Worm (Caenorhabditis elegans) whole organism, L1 larva: ENCODE measurements around the gene srbc-38.

Source experiments
- ama-1 ChIP-seq: fragments of 150-350 bp; optimal IDR thresholded peaks from 2 replicates; lab custom pipeline; 2014
- dpl-1 ChIP-seq, 3 experiments: fragments of 150-350 bp in 2 of 3; sonication (generic microtip) in 1 of 3; optimal IDR thresholded peaks; 2 replicates each; lab custom pipeline; 2014 to 2017; ENCODE audit warnings: missing biosample characterization in 3 of 3, missing genetic modification characterization in 3 of 3, missing genetic modification reagents in 3 of 3
- lir-3 ChIP-seq: sonication (generic microtip); optimal IDR thresholded peaks from 2 replicates; lab custom pipeline; 2016; ENCODE audit warnings: mild to moderate bottlenecking, missing genetic modification characterization, moderate library complexity, missing compliant biosample characterization; ENCODE audit not compliant: poor library complexity
- mef-2 ChIP-seq: fragments of 150-350 bp; optimal IDR thresholded peaks from 2 replicates; lab custom pipeline; 2014; ENCODE audit warnings: missing biosample characterization, missing genetic modification characterization
- zag-1 ChIP-seq: fragments of 150-350 bp; optimal IDR thresholded peaks from 2 replicates; lab custom pipeline; 2014; ENCODE audit warnings: missing biosample characterization, missing genetic modification characterization
- ztf-4 ChIP-seq: fragments of 150-350 bp; optimal IDR thresholded peaks from 2 replicates; lab custom pipeline; 2014; ENCODE audit warnings: missing biosample characterization, missing genetic modification characterization

- TF ChIP-seq mef-2 (tag; lab: Kevin White, UChicago) (no peak), dpl-1 (GFP tag; optimal IDR thresholded peaks at IDR 0.05; lab: Kevin White, UChicago) (no peak), zag-1 (tag; lab: Kevin White, UChicago) (no peak), lir-3 (tag; lab: Kevin White, UChicago) (no peak), ama-1 (lab: Kevin White, UChicago) (no peak), ztf-4 (tag; lab: Kevin White, UChicago) (no peak)
Measured at ce11 chrV:676090-676489, 30.9 kb upstream of the srbc-38 start.
